Fruit fly (Drosophila melanogaster) whole organism, embryonic: ENCODE measurements around the gene CG34160.

Experiments
- Bteb2 ChIP-seq: fragments of 200-800 bp; sonication (Bioruptor generic); optimal IDR thresholded peaks from 2 replicates; lab custom pipeline; 2016; ENCODE audit warnings: missing biosample characterization, missing genetic modification characterization
- CG10147 ChIP-seq: fragments of 200-800 bp; sonication (Bioruptor generic); optimal IDR thresholded peaks from 2 replicates; lab custom pipeline; 2019; ENCODE audit warnings: missing biosample characterization, mild to moderate bottlenecking, missing genetic modification characterization, moderate library complexity
- CG10267 ChIP-seq: fragments of 200-800 bp; sonication (Bioruptor generic); optimal IDR thresholded peaks from 2 replicates; lab custom pipeline; 2018; ENCODE audit warnings: missing biosample characterization, mild to moderate bottlenecking, missing genetic modification characterization, moderate library complexity
- CG10979 ChIP-seq: fragments of 200-800 bp; sonication (Bioruptor generic); optimal IDR thresholded peaks from 2 replicates; lab custom pipeline; 2018; ENCODE audit warnings: missing biosample characterization, mild to moderate bottlenecking, missing genetic modification characterization, moderate library complexity
- CG14710 ChIP-seq: fragments of 200-800 bp; sonication (Bioruptor generic); optimal IDR thresholded peaks from 3 replicates; lab custom pipeline; 2019; ENCODE audit warnings: missing biosample characterization, mild to moderate bottlenecking, missing genetic modification characterization, moderate library complexity
- CG15696 ChIP-seq: fragments of 200-800 bp; sonication (Bioruptor generic); optimal IDR thresholded peaks from 2 replicates; lab custom pipeline; 2019; ENCODE audit warnings: missing biosample characterization, mild to moderate bottlenecking, missing genetic modification characterization, moderate library complexity
- CG17612 ChIP-seq: fragments of 200-800 bp; sonication (Bioruptor generic); IDR thresholded peaks from 2 replicates; pipeline ENCODE4 v1.3.6; 2022; ENCODE audit warnings: missing biosample characterization, missing genetic modification characterization
- CG1792 ChIP-seq: fragments of 200-800 bp; sonication (Bioruptor generic); optimal IDR thresholded peaks from 2 replicates; lab custom pipeline; 2016; ENCODE audit warnings: missing biosample characterization, missing genetic modification characterization
- CG18764 ChIP-seq: fragments of 200-800 bp; sonication (Bioruptor generic); optimal IDR thresholded peaks from 3 replicates; lab custom pipeline; 2016; ENCODE audit warnings: missing biosample characterization, missing genetic modification characterization
- CG2116 ChIP-seq: fragments of 200-800 bp; sonication (Bioruptor generic); optimal IDR thresholded peaks from 3 replicates; lab custom pipeline; 2018; ENCODE audit warnings: missing biosample characterization, mild to moderate bottlenecking, missing genetic modification characterization
- CG2875 ChIP-seq: fragments of 200-800 bp; sonication (Bioruptor generic); optimal IDR thresholded peaks from 2 replicates; lab custom pipeline; 2017; ENCODE audit warnings: missing biosample characterization, mild to moderate bottlenecking, missing genetic modification characterization, missing genetic modification reagents
- CG32532 ChIP-seq: fragments of 200-800 bp; sonication (Bioruptor generic); IDR thresholded peaks from 2 replicates; pipeline ENCODE4 v1.3.6; 2022; ENCODE audit warnings: missing biosample characterization, missing genetic modification characterization
- CG3407 ChIP-seq: fragments of 200-800 bp; sonication (Bioruptor generic); optimal IDR thresholded peaks from 2 replicates; lab custom pipeline; 2018; ENCODE audit warnings: missing biosample characterization, mild to moderate bottlenecking, missing genetic modification characterization
- CG34224 ChIP-seq: fragments of 200-800 bp; sonication (Bioruptor generic); IDR thresholded peaks from 3 replicates; pipeline ENCODE4 v1.3.6; 2022; ENCODE audit warnings: missing biosample characterization, missing genetic modification characterization; ENCODE audit not compliant: partially characterized antibody
- CG5180 ChIP-seq: fragments of 200-800 bp; sonication (Bioruptor generic); optimal IDR thresholded peaks from 3 replicates; lab custom pipeline; 2017; ENCODE audit warnings: missing biosample characterization, missing genetic modification characterization, mild to moderate bottlenecking, moderate library complexity, missing genetic modification reagents
- CG7745 ChIP-seq: fragments of 200-800 bp; sonication (Bioruptor generic); optimal IDR thresholded peaks from 2 replicates; lab custom pipeline; 2018; ENCODE audit warnings: missing biosample characterization, mild to moderate bottlenecking, missing genetic modification characterization, moderate library complexity
- D ChIP-seq, 2 experiments: fragments of 200-800 bp in 1 of 2; fragments of >200 bp in 1 of 2; sonication (Bioruptor generic) in 1 of 2; optimal IDR thresholded peaks; 2 replicates in 1 of 2; 3 replicates in 1 of 2; lab custom pipeline; 2017; ENCODE audit warnings: mild to moderate bottlenecking in 1 of 2, missing biosample characterization in 1 of 2, missing genetic modification characterization in 1 of 2, missing genetic modification reagents in 1 of 2
- Dbx ChIP-seq: fragments of 200-800 bp; sonication (Bioruptor generic); IDR thresholded peaks from 3 replicates; pipeline ENCODE4 v1.3.6; 2022; ENCODE audit warnings: missing biosample characterization, missing genetic modification characterization
- Dll ChIP-seq: fragments of 200-800 bp; sonication (Bioruptor generic); IDR thresholded peaks from 4 replicates; pipeline ENCODE4 v1.3.6; 2022; ENCODE audit warnings: missing biosample characterization, missing genetic modification characterization; ENCODE audit not compliant: partially characterized antibody
- Drgx ChIP-seq: fragments of 200-800 bp; sonication (Bioruptor generic); IDR thresholded peaks from 2 replicates; pipeline ENCODE4 v1.3.6; 2022; ENCODE audit warnings: missing biosample characterization, missing genetic modification characterization
- Gsc ChIP-seq: fragments of 200-800 bp; sonication (Bioruptor generic); IDR thresholded peaks from 2 replicates; pipeline ENCODE4 v1.3.6; 2022; ENCODE audit warnings: missing biosample characterization, missing genetic modification characterization
- H15 ChIP-seq: fragments of 200-800 bp; sonication (Bioruptor generic); IDR thresholded peaks from 3 replicates; pipeline ENCODE4 v1.3.6; 2022; ENCODE audit warnings: missing biosample characterization, missing genetic modification characterization
- Hmx ChIP-seq: fragments of 200-800 bp; sonication (Bioruptor generic); optimal IDR thresholded peaks from 2 replicates; lab custom pipeline; 2016; ENCODE audit warnings: missing biosample characterization, missing genetic modification characterization
- Hr3 ChIP-seq: fragments of 200-800 bp; sonication (Bioruptor generic); optimal IDR thresholded peaks from 3 replicates; lab custom pipeline; 2016; ENCODE audit warnings: missing biosample characterization, missing genetic modification characterization
- MBD-R2 ChIP-seq: fragments of 200-800 bp; sonication (Bioruptor generic); IDR thresholded peaks from 2 replicates; pipeline ENCODE4 v1.3.6; 2022; ENCODE audit warnings: missing biosample characterization, missing genetic modification characterization
- Meics ChIP-seq: fragments of 200-800 bp; sonication (Bioruptor generic); optimal IDR thresholded peaks from 2 replicates; lab custom pipeline; 2017; ENCODE audit warnings: missing biosample characterization, mild to moderate bottlenecking, missing genetic modification characterization
- Myb ChIP-seq: fragments of 200-800 bp; sonication (Bioruptor generic); optimal IDR thresholded peaks from 2 replicates; lab custom pipeline; 2016; ENCODE audit warnings: missing biosample characterization, missing genetic modification characterization
- NC2β ChIP-seq: fragments of 200-800 bp; sonication (Bioruptor generic); optimal IDR thresholded peaks from 2 replicates; lab custom pipeline; 2016; ENCODE audit warnings: missing biosample characterization, missing genetic modification characterization
- Nf-YA ChIP-seq: fragments of 200-800 bp; sonication (Bioruptor generic); IDR thresholded peaks from 2 replicates; pipeline ENCODE4 v1.3.6; 2022; ENCODE audit warnings: missing biosample characterization, missing genetic modification characterization
- Nf-YB ChIP-seq: fragments of 200-800 bp; sonication (Bioruptor generic); optimal IDR thresholded peaks from 3 replicates; lab custom pipeline; 2019; ENCODE audit warnings: missing biosample characterization, mild to moderate bottlenecking, missing genetic modification characterization, moderate library complexity
- Oaz ChIP-seq: fragments of 200-800 bp; sonication (Bioruptor generic); IDR thresholded peaks from 2 replicates; pipeline ENCODE4 v1.3.6; 2022; ENCODE audit warnings: missing biosample characterization, missing genetic modification characterization
- Pdp1 ChIP-seq, 2 experiments: fragments of 200-800 bp; sonication (Bioruptor generic); optimal IDR thresholded peaks; 3 replicates each; lab custom pipeline; 2016; ENCODE audit warnings: missing biosample characterization in 2 of 2, missing genetic modification characterization in 2 of 2, mild to moderate bottlenecking in 1 of 2, moderate library complexity in 1 of 2
- Rx ChIP-seq: fragments of 200-800 bp; sonication (Bioruptor generic); IDR thresholded peaks from 2 replicates; pipeline ENCODE4 v1.3.6; 2022; ENCODE audit warnings: missing biosample characterization, missing genetic modification characterization
- Sox100B ChIP-seq: fragments of 200-800 bp; sonication (Bioruptor generic); optimal IDR thresholded peaks from 3 replicates; lab custom pipeline; 2018; ENCODE audit warnings: missing biosample characterization, mild to moderate bottlenecking, missing genetic modification characterization
- aop ChIP-seq: fragments of 200-800 bp; sonication (Bioruptor generic); IDR thresholded peaks from 2 replicates; pipeline ENCODE4 v1.3.6; 2022; ENCODE audit warnings: missing biosample characterization, missing genetic modification characterization
- bcd ChIP-seq: fragments of 200-800 bp; sonication (Bioruptor generic); optimal IDR thresholded peaks from 2 replicates; lab custom pipeline; 2017; ENCODE audit warnings: missing biosample characterization, mild to moderate bottlenecking, missing genetic modification characterization
- chinmo ChIP-seq: fragments of 200-800 bp; sonication (Bioruptor generic); IDR thresholded peaks from 4 replicates; pipeline ENCODE4 v1.3.6; 2022; ENCODE audit warnings: missing biosample characterization, missing genetic modification characterization; ENCODE audit not compliant: partially characterized antibody
- eyg ChIP-seq: fragments of 200-800 bp; sonication (Bioruptor generic); optimal IDR thresholded peaks from 3 replicates; lab custom pipeline; 2016; ENCODE audit warnings: missing biosample characterization, missing genetic modification characterization
- grn ChIP-seq: fragments of 200-800 bp; sonication (Bioruptor generic); optimal IDR thresholded peaks from 3 replicates; lab custom pipeline; 2017; ENCODE audit warnings: missing biosample characterization, missing genetic modification characterization
- gro ChIP-seq: fragments of 200-800 bp; sonication (Bioruptor generic); optimal IDR thresholded peaks from 2 replicates; lab custom pipeline; 2016; ENCODE audit warnings: missing biosample characterization, missing genetic modification characterization
- gsb-n ChIP-seq: fragments of 200-800 bp; sonication (Bioruptor generic); optimal IDR thresholded peaks from 3 replicates; lab custom pipeline; 2018; ENCODE audit warnings: missing biosample characterization, mild to moderate bottlenecking, missing genetic modification characterization
- ham ChIP-seq: fragments of 200-800 bp; sonication (Bioruptor generic); IDR thresholded peaks from 2 replicates; pipeline ENCODE4 v1.3.6; 2022; ENCODE audit warnings: missing biosample characterization, missing genetic modification characterization
- ind ChIP-seq: fragments of 200-800 bp; sonication (Bioruptor generic); optimal IDR thresholded peaks from 3 replicates; lab custom pipeline; 2016; ENCODE audit warnings: missing biosample characterization, missing genetic modification characterization
- ken ChIP-seq: fragments of 200-800 bp; sonication (Bioruptor generic); IDR thresholded peaks from 3 replicates; pipeline ENCODE4 v1.3.6; 2022; ENCODE audit warnings: missing biosample characterization, missing genetic modification characterization
- klu ChIP-seq: fragments of 200-800 bp; sonication (Bioruptor generic); IDR thresholded peaks from 2 replicates; pipeline ENCODE4 v1.3.6; 2022; ENCODE audit warnings: missing biosample characterization, missing genetic modification characterization
- psq ChIP-seq: fragments of 200-800 bp; sonication (Bioruptor generic); optimal IDR thresholded peaks from 2 replicates; lab custom pipeline; 2017; ENCODE audit warnings: missing biosample characterization, missing genetic modification characterization
- row ChIP-seq: fragments of 200-800 bp; sonication (Bioruptor generic); IDR thresholded peaks from 3 replicates; pipeline ENCODE4 v1.3.6; 2022; ENCODE audit warnings: missing biosample characterization, missing genetic modification characterization
- salm ChIP-seq: fragments of 200-800 bp; sonication (Bioruptor generic); optimal IDR thresholded peaks from 2 replicates; lab custom pipeline; 2018; ENCODE audit warnings: missing biosample characterization, mild to moderate bottlenecking, missing genetic modification characterization
- stc ChIP-seq: fragments of 200-800 bp; sonication (Bioruptor generic); IDR thresholded peaks from 2 replicates; pipeline ENCODE4 v1.3.6; 2022; ENCODE audit warnings: missing biosample characterization, missing genetic modification characterization
- tap ChIP-seq: fragments of 200-800 bp; optimal IDR thresholded peaks from 3 replicates; lab custom pipeline; 2019; ENCODE audit warnings: missing biosample characterization, mild to moderate bottlenecking, missing genetic modification characterization, moderate library complexity
- zfh1 ChIP-seq: fragments of 200-800 bp; sonication (Bioruptor generic); IDR thresholded peaks from 3 replicates; pipeline ENCODE4 v1.3.6; 2022; ENCODE audit warnings: missing biosample characterization, missing genetic modification characterization

Gene CG34160

dm6 chr2L:10552807-10553206 lies 26.7 kb upstream of the CG34160 start (continued):
- TF ChIP-seq Oaz (GFP tag; lab: Robert Waterston, UW) (no peak), CG10979 (tag; lab: Kevin White, UChicago) (no peak), CG3407 (GFP tag; lab: Kevin White, UChicago) (peak; percentile 44), H15 (GFP tag; lab: Robert Waterston, UW) (no peak), CG34224 (no peak), NC2β (GFP tag; lab: Kevin White, UChicago) (peak; percentile 11), salm (tag; lab: Kevin White, UChicago) (peak; percentile 22), CG7745 (tag; lab: Kevin White, UChicago) (peak; percentile 86), Nf-YA (GFP tag; lab: Robert Waterston, UW) (no peak), Nf-YB (GFP tag; lab: Kevin White, UChicago) (no peak), gro (GFP tag; lab: Kevin White, UChicago) (no peak), ken (GFP tag; lab: Robert Waterston, UW) (0 out of 3 replicates have a peak, but pooled peaks have one; percentile 23), CG15696 (tag; lab: Kevin White, UChicago) (peak; percentile 82), CG10267 (no peak), Gsc (GFP tag; lab: Robert Waterston, UW) (no peak), CG10147 (no peak), CG18764 (GFP tag; lab: Kevin White, UChicago) (peak; percentile 15), Dll (no peak), tap (tag; lab: Kevin White, UChicago) (no peak), Pdp1 (GFP tag; optimal IDR thresholded peaks at IDR 0.05; lab: Kevin White, UChicago) (peak in 1 of 2 experiments; percentile 15), aop (GFP tag; lab: Robert Waterston, UW) (no peak), zfh1 (GFP tag; lab: Robert Waterston, UW) (peak; percentile 67), Dbx (no peak), stc (GFP tag; lab: Robert Waterston, UW) (no peak), Hr3 (GFP tag; lab: Kevin White, UChicago) (no peak), CG32532 (no peak), Drgx (GFP tag; lab: Robert Waterston, UW) (no peak), gsb-n (tag; lab: Kevin White, UChicago) (peak; percentile 56), MBD-R2 (GFP tag; lab: Robert Waterston, UW) (no peak), ind (GFP tag; lab: Kevin White, UChicago) (no peak), Meics (GFP tag; lab: Kevin White, UChicago) (peak; percentile 24), row (GFP tag; lab: Robert Waterston, UW) (no peak), CG5180 (GFP tag; lab: Kevin White, UChicago) (peak; percentile 28), eyg (GFP tag; lab: Kevin White, UChicago) (no peak), bcd (GFP tag; lab: Kevin White, UChicago) (peak; percentile 22), klu (GFP tag; lab: Robert Waterston, UW) (no peak), CG1792 (peak; percentile 21), chinmo (GFP tag; lab: Robert Waterston, UW) (no peak), CG17612 (GFP tag; lab: Robert Waterston, UW) (no peak), Sox100B (peak; percentile 4), D (optimal IDR thresholded peaks at IDR 0.05; lab: Kevin White, UChicago) (no peak), D (GFP tag; optimal IDR thresholded peaks at IDR 0.05; lab: Kevin White, UChicago) (peak; percentile 28), CG2875 (GFP tag; lab: Kevin White, UChicago) (peak; percentile 51), CG2116 (no peak), grn (peak; percentile 87), Hmx (GFP tag; lab: Kevin White, UChicago) (no peak), Bteb2 (GFP tag; lab: Kevin White, UChicago) (no peak), Myb (GFP tag; lab: Kevin White, UChicago) (no peak), CG14710 (peak; percentile 49), ham (GFP tag; lab: Robert Waterston, UW) (no peak), Rx (GFP tag; lab: Robert Waterston, UW) (no peak), psq (GFP tag; lab: Kevin White, UChicago) (no peak)
